Fruit fly (Drosophila melanogaster) whole organism, pupa: ENCODE data around the gene CG34435.

Source experiments
- CG10348 ChIP-seq: fragments of 200-800 bp; sonication (Bioruptor generic); IDR thresholded peaks from 2 replicates; pipeline ENCODE4 v1.3.6; 2022; ENCODE audit warnings: missing biosample characterization, missing genetic modification characterization
- CG13204 ChIP-seq: fragments of 200-800 bp; sonication (Bioruptor generic); optimal IDR thresholded peaks from 2 replicates; lab custom pipeline; 2018; ENCODE audit warnings: missing biosample characterization, mild to moderate bottlenecking, missing genetic modification characterization, moderate library complexity
- CG14655 ChIP-seq: fragments of 200-800 bp; sonication (Bioruptor generic); optimal IDR thresholded peaks from 3 replicates; lab custom pipeline; 2017; ENCODE audit warnings: mild to moderate bottlenecking, missing biosample characterization, missing genetic modification reagents, missing genetic modification characterization
- CG32121 ChIP-seq: fragments of 200-800 bp; sonication (Bioruptor generic); IDR thresholded peaks from 2 replicates; pipeline ENCODE4 v1.3.6; 2022; ENCODE audit warnings: missing biosample characterization, missing genetic modification characterization
- CG4496 ChIP-seq: fragments of 200-800 bp; sonication (Bioruptor generic); IDR thresholded peaks from 3 replicates; pipeline ENCODE4 v1.3.6; 2022; ENCODE audit warnings: missing biosample characterization, missing genetic modification characterization
- CG8159 ChIP-seq: fragments of 200-800 bp; sonication (Bioruptor generic); optimal IDR thresholded peaks from 3 replicates; lab custom pipeline; 2018; ENCODE audit warnings: missing biosample characterization, mild to moderate bottlenecking, missing genetic modification characterization, moderate library complexity
- CG9948 ChIP-seq: fragments of 200-800 bp; sonication (Bioruptor generic); optimal IDR thresholded peaks from 2 replicates; lab custom pipeline; 2018; ENCODE audit warnings: missing biosample characterization, mild to moderate bottlenecking, missing genetic modification characterization, moderate library complexity
- D1 ChIP-seq: fragments of 200-800 bp; sonication (Bioruptor generic); optimal IDR thresholded peaks from 2 replicates; lab custom pipeline; 2018; ENCODE audit warnings: missing biosample characterization, mild to moderate bottlenecking, missing genetic modification characterization, moderate library complexity
- EcR ChIP-seq: fragments of 200-800 bp; sonication (Bioruptor generic); optimal IDR thresholded peaks from 3 replicates; lab custom pipeline; 2019; ENCODE audit warnings: missing biosample characterization, missing genetic modification characterization, mild to moderate bottlenecking, moderate library complexity, missing genetic modification reagents
- Pif1A ChIP-seq: fragments of 200-800 bp; sonication (Bioruptor generic); optimal IDR thresholded peaks from 3 replicates; lab custom pipeline; 2016; ENCODE audit warnings: missing biosample characterization, missing genetic modification characterization
- gl ChIP-seq: fragments of 200-800 bp; sonication (Bioruptor generic); optimal IDR thresholded peaks from 2 replicates; lab custom pipeline; 2018; ENCODE audit warnings: missing biosample characterization, mild to moderate bottlenecking, missing genetic modification characterization
- rn ChIP-seq: fragments of 200-800 bp; sonication (Bioruptor generic); IDR thresholded peaks from 2 replicates; pipeline ENCODE4 v1.3.6; 2022; ENCODE audit warnings: missing biosample characterization, missing genetic modification characterization

dm6 chrX:5648437-5648959, 34.2 kb upstream of the CG34435 start, which contains the start of gene OtopLa:
- TF ChIP-seq CG9948 (peak; percentile 63), CG4496 (GFP tag; lab: Robert Waterston, UW) (peak; percentile 89), CG13204 (GFP tag; lab: Kevin White, UChicago) (no peak), rn (GFP tag; lab: Robert Waterston, UW) (peak; percentile 76), gl (tag; lab: Kevin White, UChicago) (peak; percentile 33), EcR (GFP tag; lab: Kevin White, UChicago) (no peak), CG14655 (peak; percentile 75), CG32121 (GFP tag; lab: Robert Waterston, UW) (peak; percentile 85), CG10348 (GFP tag; lab: Robert Waterston, UW) (peak; percentile 58; the same call in 1 of the 2 replicates), Pif1A (GFP tag; lab: Kevin White, UChicago) (peak; percentile 82), D1 (tag; lab: Kevin White, UChicago) (no peak), CG8159 (tag; lab: Kevin White, UChicago) (peak; percentile 78)
